In the genomic region with DNA sequence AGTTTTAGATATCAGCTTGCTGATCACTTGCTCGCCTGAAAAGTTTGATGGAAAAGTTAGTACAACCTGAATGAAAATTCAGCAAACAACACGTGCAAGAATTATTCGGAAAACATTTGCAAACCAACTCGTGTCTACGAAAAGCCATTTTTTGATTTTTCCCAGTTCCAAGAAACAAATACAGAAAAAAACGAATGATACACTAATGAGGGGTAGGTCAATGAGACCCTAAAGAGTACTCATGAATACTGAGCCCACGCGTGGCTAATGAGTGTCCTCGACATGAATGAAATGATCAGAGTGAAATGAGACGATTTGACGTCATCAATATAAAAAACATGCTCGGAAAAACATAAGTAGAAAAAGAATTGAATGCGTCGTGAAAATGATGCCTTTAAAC, we compare ENCODE assay signal across 1 worm cellular context.
A peak's percentile ranks its signal among the peaks of the same experiment; 100 is the strongest.
TF ChIP-seq lines count a peak whose summit lies in the region.

No protein-coding gene starts in this region.

TF ChIP-seq in whole organism, L1 larva, 84 proteins besides CTCF, POLR2A, EP300 and RAD21 (continued from another document):
- TF ChIP-seq unc-62 (GFP tag; optimal IDR thresholded peaks at IDR 0.05; lab: Kevin White, UChicago) (no peak), irx-1 (tag; optimal IDR thresholded peaks at IDR 0.05; lab: Kevin White, UChicago) (no peak), fkh-10 (GFP tag; optimal IDR thresholded peaks at IDR 0.05; lab: Kevin White, UChicago) (no peak), nhr-11 (tag; optimal IDR thresholded peaks at IDR 0.05; lab: Kevin White, UChicago) (peak; percentile 17), pag-3 (tag; optimal IDR thresholded peaks at IDR 0.05; lab: Kevin White, UChicago; ENCODE audit: borderline replicate concordance, insufficient read depth) (no peak), fkh-8 (tag; optimal IDR thresholded peaks at IDR 0.05; lab: Kevin White, UChicago) (peak; percentile 81), isw-1 (GFP tag; IDR thresholded peaks at IDR 0.05; lab: Robert Waterston, UW) (no peak), nhr-71 (tag; optimal IDR thresholded peaks at IDR 0.05; lab: Kevin White, UChicago) (peak; percentile 82), egl-13 (tag; optimal IDR thresholded peaks at IDR 0.05; lab: Kevin White, UChicago) (peak; percentile 52), alr-1 (tag; optimal IDR thresholded peaks at IDR 0.05; lab: Kevin White, UChicago; ENCODE audit: borderline replicate concordance) (no peak), tlp-1 (tag; optimal IDR thresholded peaks at IDR 0.05; lab: Kevin White, UChicago) (no peak)
